Worm (Caenorhabditis elegans) whole organism, late embryonic: Measurements from ENCODE around the gene R08D7.4.

Experiments
- C08G9.2 ChIP-seq: sonication (generic microtip); optimal IDR thresholded peaks from 2 replicates; lab custom pipeline; 2016; ENCODE audit warnings: mild to moderate bottlenecking, missing genetic modification characterization, moderate library complexity, missing compliant biosample characterization
- C38D4.7 ChIP-seq: fragments of 200-800 bp; sonication (Bioruptor generic); optimal IDR thresholded peaks from 2 replicates; lab custom pipeline; 2018; ENCODE audit warnings: mild to moderate bottlenecking, missing genetic modification characterization, moderate library complexity, missing compliant biosample characterization
- K09A11.1 ChIP-seq: sonication (generic microtip); optimal IDR thresholded peaks from 2 replicates; lab custom pipeline; 2017; ENCODE audit warnings: antibody characterized with exemption, mild to moderate bottlenecking, missing genetic modification characterization, missing compliant biosample characterization; ENCODE audit not compliant: insufficient read depth
- T23F11.4 ChIP-seq: fragments of 200-800 bp; sonication (Bioruptor generic); optimal IDR thresholded peaks from 2 replicates; lab custom pipeline; 2018; ENCODE audit warnings: mild to moderate bottlenecking, missing genetic modification characterization, missing compliant biosample characterization
- ama-1 ChIP-seq: fragments of 150-350 bp; optimal IDR thresholded peaks from 2 replicates; lab custom pipeline; 2014
- ceh-14 ChIP-seq: sonication (generic microtip); optimal IDR thresholded peaks from 2 replicates; lab custom pipeline; 2016; ENCODE audit warnings: missing genotype, missing genetic modification characterization, missing compliant biosample characterization
- ceh-18 ChIP-seq: sonication (generic microtip); optimal IDR thresholded peaks from 2 replicates; lab custom pipeline; 2016; ENCODE audit warnings: missing genetic modification characterization, missing compliant biosample characterization
- ceh-2 ChIP-seq: sonication (generic microtip); optimal IDR thresholded peaks from 2 replicates; lab custom pipeline; 2016; ENCODE audit warnings: missing genotype, missing genetic modification characterization, missing compliant biosample characterization
- ceh-34 ChIP-seq: sonication (generic microtip); optimal IDR thresholded peaks from 2 replicates; lab custom pipeline; 2016; ENCODE audit warnings: mild to moderate bottlenecking, missing genetic modification characterization, missing compliant biosample characterization
- ceh-48 ChIP-seq: sonication (generic microtip); optimal IDR thresholded peaks from 2 replicates; lab custom pipeline; 2016; ENCODE audit warnings: missing genetic modification characterization, inconsistent platforms, missing compliant biosample characterization
- ceh-6 ChIP-seq: fragments of 200-800 bp; sonication (Bioruptor generic); optimal IDR thresholded peaks from 2 replicates; lab custom pipeline; 2018; ENCODE audit warnings: mild to moderate bottlenecking, missing genetic modification characterization, missing compliant biosample characterization
- ceh-9 ChIP-seq: sonication (generic microtip); optimal IDR thresholded peaks from 2 replicates; lab custom pipeline; 2016; ENCODE audit warnings: mild to moderate bottlenecking, missing genetic modification characterization, inconsistent platforms, missing compliant biosample characterization
- che-1 ChIP-seq: sonication (generic microtip); optimal IDR thresholded peaks from 2 replicates; lab custom pipeline; 2016; ENCODE audit warnings: mild to moderate bottlenecking, missing genetic modification characterization, missing compliant biosample characterization
- elt-4 ChIP-seq: sonication (generic microtip); optimal IDR thresholded peaks from 2 replicates; lab custom pipeline; 2016; ENCODE audit warnings: missing genetic modification characterization, missing compliant biosample characterization
- fkh-6 ChIP-seq: sonication (generic microtip); optimal IDR thresholded peaks from 2 replicates; lab custom pipeline; 2016; ENCODE audit warnings: missing genetic modification characterization, missing compliant biosample characterization
- gmeb-2 ChIP-seq: sonication (generic microtip); optimal IDR thresholded peaks from 2 replicates; lab custom pipeline; 2016; ENCODE audit warnings: missing genetic modification characterization, inconsistent platforms, missing compliant biosample characterization
- hlh-15 ChIP-seq: sonication (generic microtip); optimal IDR thresholded peaks from 2 replicates; lab custom pipeline; 2016; ENCODE audit warnings: missing genetic modification characterization, missing compliant biosample characterization
- hlh-30 ChIP-seq: sonication (generic microtip); optimal IDR thresholded peaks from 2 replicates; lab custom pipeline; 2017; ENCODE audit warnings: antibody characterized with exemption, missing genetic modification characterization, missing compliant biosample characterization; ENCODE audit not compliant: insufficient read depth
- hlh-8 ChIP-seq: sonication (generic microtip); optimal IDR thresholded peaks from 2 replicates; lab custom pipeline; 2016; ENCODE audit warnings: missing genotype, missing genetic modification characterization, missing compliant biosample characterization
- lin-11 ChIP-seq: fragments of 200-800 bp; sonication (Bioruptor generic); optimal IDR thresholded peaks from 2 replicates; lab custom pipeline; 2018; ENCODE audit warnings: mild to moderate bottlenecking, missing genetic modification characterization, missing compliant biosample characterization
- madf-2 ChIP-seq: sonication (generic microtip); optimal IDR thresholded peaks from 2 replicates; lab custom pipeline; 2017; ENCODE audit warnings: missing genetic modification characterization, missing compliant biosample characterization
- mec-3 ChIP-seq: sonication (generic microtip); optimal IDR thresholded peaks from 2 replicates; lab custom pipeline; 2016; ENCODE audit warnings: borderline replicate concordance, missing genetic modification characterization, missing compliant biosample characterization
- nfya-1 ChIP-seq: sonication (generic microtip); optimal IDR thresholded peaks from 2 replicates; lab custom pipeline; 2017; ENCODE audit warnings: missing genetic modification characterization, mild to moderate bottlenecking, missing compliant biosample characterization, antibody characterized with exemption, moderate library complexity
- npax-4 ChIP-seq: sonication (generic microtip); optimal IDR thresholded peaks from 2 replicates; lab custom pipeline; 2016; ENCODE audit warnings: missing genetic modification characterization, missing compliant biosample characterization
- odd-2 ChIP-seq: sonication (generic microtip); optimal IDR thresholded peaks from 2 replicates; lab custom pipeline; 2017; ENCODE audit warnings: antibody characterized with exemption, mild to moderate bottlenecking, missing genetic modification characterization, missing compliant biosample characterization
- pag-3 ChIP-seq: sonication (generic microtip); optimal IDR thresholded peaks from 2 replicates; lab custom pipeline; 2016; ENCODE audit warnings: missing compliant biosample characterization, missing genetic modification characterization, borderline replicate concordance
- pat-9 ChIP-seq: fragments of 200-800 bp; sonication (Bioruptor generic); optimal IDR thresholded peaks from 2 replicates; lab custom pipeline; 2018; ENCODE audit warnings: mild to moderate bottlenecking, missing genetic modification characterization, moderate library complexity, missing compliant biosample characterization
- pha-2 ChIP-seq: sonication (generic microtip); optimal IDR thresholded peaks from 2 replicates; lab custom pipeline; 2017; ENCODE audit warnings: mild to moderate bottlenecking, missing genetic modification characterization, missing compliant biosample characterization
- pha-4 ChIP-seq: fragments of 150-350 bp; optimal IDR thresholded peaks from 2 replicates; lab custom pipeline; 2018; ENCODE audit warnings: missing biosample characterization, missing genetic modification reagents, missing genetic modification characterization
- pqm-1 ChIP-seq: sonication (generic microtip); optimal IDR thresholded peaks from 2 replicates; lab custom pipeline; 2016; ENCODE audit warnings: missing genetic modification characterization, missing compliant biosample characterization
- pros-1 ChIP-seq: fragments of 150-350 bp; optimal IDR thresholded peaks from 2 replicates; lab custom pipeline; 2014; ENCODE audit warnings: missing biosample characterization, missing genetic modification reagents, missing genetic modification characterization
- sox-2 ChIP-seq: fragments of 200-800 bp; sonication (Bioruptor generic); IDR thresholded peaks from 2 replicates; pipeline ENCODE4 v1.3.6; 2022; ENCODE audit warnings: missing genetic modification reagents, missing genetic modification characterization, missing compliant biosample characterization
- tbx-7 ChIP-seq: sonication (generic microtip); optimal IDR thresholded peaks from 2 replicates; lab custom pipeline; 2016; ENCODE audit warnings: missing genotype, missing genetic modification characterization, missing compliant biosample characterization
- ttx-3 ChIP-seq: sonication (generic microtip); optimal IDR thresholded peaks from 2 replicates; lab custom pipeline; 2016; ENCODE audit warnings: missing genetic modification reagents, missing genetic modification characterization, missing compliant biosample characterization
- unc-3 ChIP-seq, 2 experiments: fragments of 200-800 bp in 1 of 2; sonication (Bioruptor generic) in 1 of 2; sonication (generic microtip) in 1 of 2; conservative IDR thresholded peaks in 1 of 2; optimal IDR thresholded peaks in 1 of 2; 2 replicates each; pipeline versions ENCODE4 v1.3.6 to Lab custom; 2016 to 2022; ENCODE audit warnings: missing compliant biosample characterization in 2 of 2, missing genetic modification characterization in 2 of 2, missing genetic modification reagents in 1 of 2
- ztf-16 ChIP-seq: sonication (generic microtip); optimal IDR thresholded peaks from 2 replicates; lab custom pipeline; 2017; ENCODE audit warnings: missing genetic modification characterization, missing compliant biosample characterization

R08D7.4 gene

ce11 chrIII:8960664-8961063, 11.0 kb upstream of the R08D7.4 start, which contains the start of gene ZK643.6:
Gene ZK643.6, minus strand, starts transcription at chrIII:8960764.
- no peak for TF ChIP-seq hlh-30 (tag; lab: Kevin White, UChicago)
- TF ChIP-seq sox-2 (GFP tag; lab: Robert Waterston, UW): no peak
- no peak for TF ChIP-seq unc-3 (GFP tag; conservative IDR thresholded peaks at IDR 0.05; lab: Robert Waterston, UW)
- TF ChIP-seq unc-3 (tag; optimal IDR thresholded peaks at IDR 0.05; lab: Kevin White, UChicago): no peak
- TF ChIP-seq lin-11 (tag; lab: Kevin White, UChicago): no peak
- TF ChIP-seq ceh-34 (tag; lab: Kevin White, UChicago): no peak
- no peak for TF ChIP-seq npax-4 (tag; lab: Kevin White, UChicago)

ce11 chrIII:8961993-8962392, 9.7 kb upstream of the R08D7.4 start, which contains the start of gene grl-25:
Gene grl-25, plus strand, starts transcription at chrIII:8962293.
- no peak for TF ChIP-seq T23F11.4
- no peak for TF ChIP-seq pat-9 (tag; lab: Kevin White, UChicago)
- TF ChIP-seq ceh-2 (tag; lab: Kevin White, UChicago): no peak
- no peak for TF ChIP-seq hlh-8 (tag; lab: Kevin White, UChicago)
- TF ChIP-seq tbx-7: no peak
- TF ChIP-seq C38D4.7 (GFP tag; lab: Kevin White, UChicago): no peak
- no peak for TF ChIP-seq madf-2
- no peak for TF ChIP-seq nfya-1
- no peak for TF ChIP-seq pha-2 (tag; lab: Kevin White, UChicago)
- TF ChIP-seq ceh-14 (tag; lab: Kevin White, UChicago): no peak
- TF ChIP-seq pros-1 (tag; lab: Kevin White, UChicago): no peak
- TF ChIP-seq ceh-48: no peak
- TF ChIP-seq K09A11.1 (tag; lab: Kevin White, UChicago): no peak
- no peak for TF ChIP-seq pqm-1 (tag; lab: Kevin White, UChicago)
- no peak for TF ChIP-seq odd-2 (tag; lab: Kevin White, UChicago)
- TF ChIP-seq pag-3 (tag; lab: Kevin White, UChicago): no peak
- no peak for TF ChIP-seq ceh-9 (tag; lab: Kevin White, UChicago)
- TF ChIP-seq ama-1 (lab: Kevin White, UChicago): no peak
- TF ChIP-seq C08G9.2 (tag; lab: Kevin White, UChicago): no peak
- no peak for TF ChIP-seq elt-4 (tag; lab: Kevin White, UChicago)
- TF ChIP-seq, all 69 proteins: peak for 0

ce11 chrIII:8962475-8962874, 9.2 kb upstream of the R08D7.4 start:
- TF ChIP-seq hlh-15 (tag; lab: Kevin White, UChicago) (no peak), fkh-6 (tag; lab: Kevin White, UChicago) (no peak), che-1 (tag; lab: Kevin White, UChicago) (no peak), ztf-16 (no peak), ceh-14 (tag; lab: Kevin White, UChicago) (no peak), gmeb-2 (tag; lab: Kevin White, UChicago) (no peak), unc-3 (GFP tag; conservative IDR thresholded peaks at IDR 0.05; lab: Robert Waterston, UW) (no peak), unc-3 (tag; optimal IDR thresholded peaks at IDR 0.05; lab: Kevin White, UChicago) (no peak), lin-11 (tag; lab: Kevin White, UChicago) (no peak), ttx-3 (no peak), pros-1 (tag; lab: Kevin White, UChicago) (no peak), mec-3 (tag; lab: Kevin White, UChicago) (no peak), ceh-48 (no peak), pha-4 (tag; lab: Kevin White, UChicago) (no peak), ceh-6 (GFP tag; lab: Kevin White, UChicago) (no peak), hlh-8 (tag; lab: Kevin White, UChicago) (no peak), ceh-18 (tag; lab: Kevin White, UChicago) (no peak)
